Worm (Caenorhabditis elegans) whole organism, young adult: ENCODE data around the gene srsx-31.

Source experiments
- K12H6.12 ChIP-seq: fragments of 200-800 bp; sonication (Bioruptor generic); optimal IDR thresholded peaks from 2 replicates; lab custom pipeline; 2018; ENCODE audit warnings: mild to moderate bottlenecking, missing genetic modification characterization, missing compliant biosample characterization
- athp-1 ChIP-seq: sonication (generic microtip); optimal IDR thresholded peaks from 2 replicates; lab custom pipeline; 2017; ENCODE audit warnings: mild to moderate bottlenecking, missing genetic modification characterization, missing compliant biosample characterization
- rec-8 ChIP-seq, 2 experiments: sonication (generic microtip); optimal IDR thresholded peaks; 2 replicates each; lab custom pipeline; 2016; ENCODE audit warnings: mild to moderate bottlenecking in 2 of 2, missing genetic modification characterization in 2 of 2, missing genetic modification reagents in 2 of 2, missing genotype in 2 of 2, missing biosample characterization in 1 of 2, missing compliant biosample characterization in 1 of 2, moderate library complexity in 1 of 2
- snpc-3.4 ChIP-seq: sonication (generic microtip); optimal IDR thresholded peaks from 2 replicates; lab custom pipeline; 2017; ENCODE audit warnings: missing genetic modification characterization, mild to moderate bottlenecking, missing compliant biosample characterization, antibody characterized with exemption, moderate library complexity, missing genotype, missing genetic modification reagents
- snpc-4 ChIP-seq, 5 experiments: fragments of 150-350 bp in 1 of 5; sonication (generic microtip) in 4 of 5; optimal IDR thresholded peaks; 2 replicates each; lab custom pipeline; 2014 to 2018; ENCODE audit warnings: missing genetic modification characterization in 5 of 5, missing biosample characterization in 3 of 5, antibody characterized with exemption in 2 of 5, mild to moderate bottlenecking in 2 of 5, missing compliant biosample characterization in 2 of 5, missing genotype in 2 of 5, moderate library complexity in 2 of 5, missing genetic modification reagents in 1 of 5
- unc-130 ChIP-seq: sonication (generic microtip); optimal IDR thresholded peaks from 2 replicates; lab custom pipeline; 2016; ENCODE audit warnings: missing genetic modification reagents, missing genetic modification characterization, missing compliant biosample characterization
- unc-62 ChIP-seq: fragments of 150-350 bp; optimal IDR thresholded peaks from 2 replicates; lab custom pipeline; 2014; ENCODE audit warnings: missing biosample characterization, missing genetic modification reagents, missing genetic modification characterization
- zfh-2 ChIP-seq: fragments of 200-800 bp; sonication (Bioruptor generic); conservative IDR thresholded peaks from 2 replicates; pipeline ENCODE4 v1.3.6; 2022; ENCODE audit warnings: missing genetic modification reagents, missing genetic modification characterization, missing compliant biosample characterization
- ztf-6 ChIP-seq: fragments of 200-800 bp; sonication (Bioruptor generic); IDR thresholded peaks from 2 replicates; pipeline ENCODE4 v1.3.6; 2022; ENCODE audit warnings: missing genetic modification reagents, missing genetic modification characterization, missing compliant biosample characterization

DNA sequence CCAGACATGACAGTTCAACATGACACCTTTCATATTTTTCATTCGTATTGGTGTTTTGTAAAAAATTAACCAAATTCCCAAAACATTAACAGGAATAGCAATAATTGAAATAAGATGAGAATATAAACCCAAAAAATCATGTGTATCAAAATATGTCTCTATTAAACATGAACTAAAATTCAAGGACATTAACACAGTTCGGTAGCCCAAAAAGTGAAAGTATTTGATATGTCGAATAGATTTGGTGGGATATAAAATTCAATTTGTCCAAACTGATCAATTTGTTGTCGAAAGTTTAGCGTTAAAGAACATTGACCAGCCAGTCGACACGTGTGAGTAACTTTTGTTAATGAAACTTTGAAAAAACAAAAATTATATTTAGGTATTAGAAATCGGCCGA lies 47.8 kb upstream of the srsx-31 start, which contains the start of gene srh-46:
- TF ChIP-seq athp-1 (tag; lab: Kevin White, UChicago) (no peak), rec-8 (tag; optimal IDR thresholded peaks at IDR 0.05; lab: Kevin White, UChicago) (no peak), snpc-4 (GFP tag; optimal IDR thresholded peaks at IDR 0.05; lab: Kevin White, UChicago) (no peak), snpc-4 (tag; optimal IDR thresholded peaks at IDR 0.05; lab: Kevin White, UChicago) (no peak), snpc-3.4 (no peak), unc-130 (GFP tag; lab: Kevin White, UChicago) (no peak), unc-62 (GFP tag; lab: Kevin White, UChicago) (no peak), zfh-2 (GFP tag; lab: Robert Waterston, UW) (no peak), ztf-6 (GFP tag; lab: Robert Waterston, UW) (no peak), K12H6.12 (no peak)
